Fruit fly (Drosophila melanogaster) S2 (cell line): ENCODE data around the gene Zip99C.

Experiments used
- CG8478 ChIP-seq: fragments of >200 bp; optimal IDR thresholded peaks from 2 replicates; lab custom pipeline; 2018
- CTCF ChIP-seq, 2 experiments: fragments of >200 bp; optimal IDR thresholded peaks; 2 replicates each; lab custom pipeline; 2018

Gene Zip99C

DNA sequence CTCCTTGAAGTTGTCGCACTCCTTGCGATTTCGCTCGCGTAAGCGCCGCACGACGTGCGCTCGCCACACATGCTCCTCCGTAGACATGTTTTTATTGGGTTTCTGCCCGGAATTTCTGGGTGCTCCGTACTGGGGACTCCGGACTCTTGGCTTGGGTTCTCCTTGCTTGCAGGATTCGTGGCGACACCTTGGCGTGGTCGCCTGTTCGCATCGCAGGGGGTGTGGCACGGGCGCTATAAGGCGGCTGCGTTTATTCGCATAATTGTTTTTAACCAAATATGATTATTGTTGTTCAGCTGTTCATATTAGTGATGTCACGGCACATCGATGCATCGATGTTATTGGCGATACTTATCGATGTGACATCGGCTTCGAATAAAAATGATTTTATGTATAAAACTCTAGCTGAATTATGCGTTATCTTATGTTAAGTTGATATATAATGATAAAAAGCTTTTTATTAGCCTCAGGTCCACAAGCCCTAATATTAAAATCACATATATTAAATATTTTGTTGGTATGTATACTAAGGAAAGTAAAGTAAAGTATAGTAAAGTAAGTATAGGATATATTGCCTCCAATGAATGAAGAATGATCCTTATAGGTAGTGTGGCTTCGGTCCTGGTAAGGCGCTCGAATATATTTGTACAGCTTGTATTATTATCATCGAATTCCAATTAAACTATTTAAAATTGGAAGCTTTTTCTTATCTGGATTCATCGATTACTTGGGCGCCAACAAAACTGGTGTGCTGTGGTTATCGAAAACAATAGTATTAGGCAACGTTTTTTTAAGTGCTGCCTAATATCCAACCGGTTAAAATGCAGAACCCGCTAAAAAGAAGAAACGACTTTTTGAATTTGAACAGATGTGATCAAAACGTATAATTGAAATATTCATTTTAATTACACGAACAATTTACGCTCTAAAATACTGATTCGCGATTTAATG is 33.7 kb downstream of the Zip99C start, which contains the start of gene Atg16:
Atg16 (minus strand) TSS at position 343 of the 951 bp plus-strand sequence.
- TF ChIP-seq CTCF (optimal IDR thresholded peaks at IDR 0.05; lab: Kevin White, UChicago) (no peak), CG8478 (lab: Kevin White, UChicago) (no peak)

DNA sequence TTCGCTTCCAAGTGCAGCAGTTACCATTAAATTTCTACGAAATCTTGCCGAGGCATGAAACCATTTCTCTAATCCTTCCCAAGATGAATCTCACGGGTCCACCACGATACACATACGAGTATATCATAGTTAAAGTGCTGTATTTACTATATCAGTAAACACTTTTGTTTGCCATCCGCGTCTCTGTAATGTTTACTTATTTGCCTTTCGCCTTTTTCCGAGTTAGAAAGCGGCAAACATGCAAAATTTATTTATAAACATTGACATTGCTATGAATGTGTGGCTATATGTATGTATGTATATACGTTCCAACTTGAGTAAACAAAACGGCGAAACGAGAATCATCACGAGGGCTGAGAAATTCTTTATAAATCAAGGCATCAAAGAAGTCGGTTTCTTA is 37.8 kb downstream of the Zip99C start:
- no peak for TF ChIP-seq CG8478 (lab: Kevin White, UChicago)

DNA sequence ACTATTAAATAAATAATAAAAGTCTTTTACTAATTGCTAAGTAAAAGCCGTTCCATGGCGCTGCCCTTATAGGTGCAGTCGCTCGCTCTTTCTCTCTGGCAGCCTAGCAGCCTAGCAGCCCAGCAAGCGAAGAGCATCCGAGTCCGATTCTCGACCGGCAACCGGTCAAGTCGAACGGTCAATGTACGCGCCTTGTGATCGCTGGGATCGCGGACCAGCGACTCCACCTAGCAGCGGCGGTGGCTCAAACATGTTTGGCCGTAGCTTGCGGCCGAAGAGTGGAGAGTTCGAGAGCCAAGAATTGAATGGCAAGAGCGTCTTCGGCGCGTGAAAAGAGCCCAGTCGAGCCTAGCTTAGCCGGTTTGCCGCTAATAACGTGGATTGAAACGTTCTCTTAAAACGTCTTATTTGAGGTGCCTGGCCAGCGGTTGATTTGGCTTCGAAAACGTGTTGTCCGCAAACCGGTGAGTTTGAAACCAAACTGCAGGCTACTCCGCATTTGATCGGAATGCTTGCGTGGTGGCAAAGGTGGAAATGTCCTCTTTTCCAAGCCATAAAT is 39.4 kb downstream of the Zip99C start:
- TF ChIP-seq CG8478 (lab: Kevin White, UChicago) (no peak), CTCF (optimal IDR thresholded peaks at IDR 0.05; lab: Kevin White, UChicago) (no peak)

DNA sequence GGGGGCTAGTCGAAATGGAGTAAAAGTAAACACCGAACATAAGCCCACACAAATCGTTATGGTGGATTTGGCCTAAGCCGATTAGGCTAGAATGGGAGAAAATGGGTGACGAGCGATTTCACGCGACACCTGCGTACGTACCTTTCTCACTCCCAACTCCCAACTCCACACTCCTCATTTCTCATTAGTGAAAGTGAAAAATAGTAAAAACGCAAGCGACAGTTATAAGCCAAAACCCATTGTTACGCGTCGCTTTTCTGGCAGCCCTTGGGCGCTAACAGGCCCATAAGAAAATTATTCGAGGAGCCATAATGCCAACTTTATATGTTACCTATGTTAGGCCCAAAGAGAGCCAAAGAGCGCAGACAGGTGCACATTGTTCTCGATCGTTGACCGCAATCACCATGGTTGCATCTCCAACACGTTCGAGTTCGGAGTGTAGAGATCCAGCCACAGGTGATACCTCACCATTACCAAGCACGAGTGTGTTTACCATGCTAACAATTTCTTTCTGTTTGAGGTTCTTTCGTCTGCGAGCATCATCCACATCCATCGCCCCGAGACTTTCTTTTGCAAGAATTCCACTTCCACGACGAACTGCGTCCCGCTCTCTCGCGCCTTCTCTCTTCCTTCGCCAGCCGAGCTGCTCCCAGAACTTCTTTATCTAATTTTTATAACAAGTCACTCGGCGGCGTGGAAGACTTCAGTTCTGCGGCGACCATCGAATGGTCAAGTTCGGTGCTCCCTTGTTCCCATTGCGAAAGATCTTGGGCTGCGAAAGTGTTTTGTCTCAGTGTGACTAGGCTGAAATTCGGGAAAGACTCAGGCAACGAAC is 50.0 kb downstream of the Zip99C start, which contains the start of gene neo:
neo (plus strand) TSS at position 698 of the 835 bp plus-strand sequence.
- no peak for TF ChIP-seq CG8478 (lab: Kevin White, UChicago)
- TF ChIP-seq CTCF (optimal IDR thresholded peaks at IDR 0.05; lab: Kevin White, UChicago) = no peak

DNA sequence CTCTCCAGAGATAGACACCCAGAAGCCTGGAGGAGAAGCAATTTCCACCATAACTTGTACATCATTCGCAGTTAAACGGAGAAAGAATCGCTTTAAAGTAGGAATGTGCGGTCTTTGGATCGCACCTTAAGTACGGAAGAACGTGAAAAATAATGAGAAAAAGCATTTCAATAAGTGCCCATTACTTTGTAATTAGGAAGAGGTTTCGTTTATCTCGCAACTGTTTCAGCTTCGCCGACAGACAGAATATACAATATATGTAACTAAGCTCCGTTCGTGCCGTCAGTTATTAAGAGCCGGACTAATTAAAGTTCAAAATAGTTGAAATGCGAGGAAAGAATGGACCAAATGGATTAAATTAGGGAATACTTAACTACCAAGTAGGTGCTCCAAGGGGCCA is 51.0 kb downstream of the Zip99C start, which contains the start of gene CG7829:
CG7829 (minus strand) TSS at position 101 of the 400 bp plus-strand sequence.
- TF ChIP-seq CTCF (optimal IDR thresholded peaks at IDR 0.05; lab: Kevin White, UChicago) (no peak), CG8478 (lab: Kevin White, UChicago) (no peak)

DNA sequence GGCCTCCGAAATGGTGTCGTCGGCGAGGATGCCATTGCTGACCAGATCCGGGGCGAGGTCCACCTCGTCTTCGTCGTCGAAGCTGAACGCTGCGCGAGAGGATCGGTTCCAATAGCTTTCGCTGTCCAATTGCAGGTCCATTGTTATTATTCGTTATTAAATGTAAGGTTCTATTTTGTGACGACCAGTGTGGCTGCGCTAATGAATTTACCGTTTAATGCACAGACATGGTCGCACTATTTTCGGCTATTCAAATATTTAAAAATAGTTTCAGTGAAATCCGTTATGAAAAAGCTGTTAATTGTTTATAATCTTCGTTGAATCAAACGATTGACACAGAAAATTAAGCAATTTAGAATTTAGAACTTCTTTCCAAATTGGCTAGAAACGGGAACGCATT is 52.4 kb downstream of the Zip99C start, which contains the start of gene Vps16B:
Vps16B (minus strand) TSS at position 186 of the 400 bp plus-strand sequence.
- TF ChIP-seq CG8478 (lab: Kevin White, UChicago) (no peak), CTCF (optimal IDR thresholded peaks at IDR 0.05; lab: Kevin White, UChicago) (no peak)
